Worm (Caenorhabditis elegans) whole organism, mixed stage, embryonic: ENCODE measurements around the gene mps-1.

Source experiments
- bed-3 ChIP-seq: fragments of 200-800 bp; sonication (Bioruptor generic); optimal IDR thresholded peaks from 3 replicates; lab custom pipeline; 2018; ENCODE audit warnings: mild to moderate bottlenecking, missing genetic modification characterization, moderate library complexity, missing compliant biosample characterization
- blmp-1 ChIP-seq: fragments of 150-350 bp; optimal IDR thresholded peaks from 2 replicates; lab custom pipeline; 2014; ENCODE audit warnings: missing biosample characterization, missing genetic modification characterization
- ceh-39 ChIP-seq: fragments of 150-350 bp; optimal IDR thresholded peaks from 2 replicates; lab custom pipeline; 2014; ENCODE audit warnings: missing biosample characterization, missing genetic modification characterization
- ceh-83 ChIP-seq: fragments of 200-800 bp; sonication (Bioruptor generic); optimal IDR thresholded peaks from 2 replicates; lab custom pipeline; 2018; ENCODE audit warnings: mild to moderate bottlenecking, missing genetic modification characterization, missing compliant biosample characterization
- ces-1 ChIP-seq: fragments of 150-350 bp; optimal IDR thresholded peaks from 2 replicates; lab custom pipeline; 2014; ENCODE audit warnings: missing biosample characterization, missing genetic modification reagents, missing genetic modification characterization
- drap-1 ChIP-seq: fragments of 200-800 bp; sonication (Bioruptor generic); optimal IDR thresholded peaks from 3 replicates; lab custom pipeline; 2018; ENCODE audit warnings: mild to moderate bottlenecking, missing genetic modification characterization, missing compliant biosample characterization
- elt-1 ChIP-seq: sonication (generic microtip); optimal IDR thresholded peaks from 2 replicates; lab custom pipeline; 2017; ENCODE audit warnings: missing genetic modification characterization, mild to moderate bottlenecking, missing compliant biosample characterization, antibody characterized with exemption, moderate library complexity, borderline replicate concordance; ENCODE audit not compliant: insufficient read depth
- elt-3 ChIP-seq: fragments of 150-350 bp; optimal IDR thresholded peaks from 2 replicates; lab custom pipeline; 2014; ENCODE audit warnings: missing biosample characterization, missing genetic modification characterization
- flh-1 ChIP-seq: fragments of 200-800 bp; sonication (Bioruptor generic); optimal IDR thresholded peaks from 2 replicates; lab custom pipeline; 2018; ENCODE audit warnings: mild to moderate bottlenecking, missing genetic modification characterization, moderate library complexity, missing compliant biosample characterization
- ham-2 ChIP-seq: fragments of 200-800 bp; sonication (Bioruptor generic); optimal IDR thresholded peaks from 2 replicates; lab custom pipeline; 2018; ENCODE audit warnings: mild to moderate bottlenecking, missing genetic modification characterization, missing compliant biosample characterization
- hlh-1 ChIP-seq: fragments of 150-350 bp; optimal IDR thresholded peaks from 2 replicates; lab custom pipeline; 2014; ENCODE audit warnings: missing biosample characterization, missing genetic modification reagents, missing genetic modification characterization
- lin-13 ChIP-seq: fragments of 150-350 bp; optimal IDR thresholded peaks from 2 replicates; lab custom pipeline; 2014; ENCODE audit warnings: missing biosample characterization, missing genetic modification characterization
- lsy-2 ChIP-seq: fragments of 150-350 bp; optimal IDR thresholded peaks from 2 replicates; lab custom pipeline; 2014; ENCODE audit warnings: missing biosample characterization, missing genetic modification characterization
- mab-5 ChIP-seq: fragments of 150-350 bp; optimal IDR thresholded peaks from 2 replicates; lab custom pipeline; 2014; ENCODE audit warnings: missing biosample characterization, missing genetic modification characterization
- mep-1 ChIP-seq: fragments of 150-350 bp; optimal IDR thresholded peaks from 2 replicates; lab custom pipeline; 2017; ENCODE audit warnings: missing biosample characterization, missing genetic modification reagents, missing genetic modification characterization, inconsistent platforms
- mls-2 ChIP-seq: sonication (generic microtip); optimal IDR thresholded peaks from 2 replicates; lab custom pipeline; 2016; ENCODE audit warnings: mild to moderate bottlenecking, missing genetic modification characterization, moderate library complexity, missing compliant biosample characterization
- nhr-12 ChIP-seq: fragments of 150-350 bp; optimal IDR thresholded peaks from 2 replicates; lab custom pipeline; 2014; ENCODE audit warnings: missing biosample characterization, missing genetic modification characterization
- nhr-2 ChIP-seq: fragments of 150-350 bp; optimal IDR thresholded peaks from 2 replicates; lab custom pipeline; 2014; ENCODE audit warnings: missing biosample characterization, missing genetic modification characterization
- nhr-237 ChIP-seq: fragments of 150-350 bp; optimal IDR thresholded peaks from 2 replicates; lab custom pipeline; 2014; ENCODE audit warnings: missing biosample characterization, missing genetic modification characterization
- nhr-28 ChIP-seq: fragments of 150-350 bp; optimal IDR thresholded peaks from 2 replicates; lab custom pipeline; 2014; ENCODE audit warnings: missing biosample characterization, missing genetic modification characterization
- nhr-76 ChIP-seq: sonication (generic microtip); optimal IDR thresholded peaks from 2 replicates; lab custom pipeline; 2017; ENCODE audit warnings: missing biosample characterization, missing genetic modification characterization
- pha-4 ChIP-seq: fragments of 150-350 bp; optimal IDR thresholded peaks from 2 replicates; lab custom pipeline; 2018; ENCODE audit warnings: missing biosample characterization, missing genetic modification reagents, missing genetic modification characterization
- sem-2 ChIP-seq: fragments of 200-800 bp; sonication (Bioruptor generic); optimal IDR thresholded peaks from 2 replicates; lab custom pipeline; 2018; ENCODE audit warnings: mild to moderate bottlenecking, missing genetic modification characterization, missing compliant biosample characterization
- snpc-4 ChIP-seq: fragments of 150-350 bp; optimal IDR thresholded peaks from 2 replicates; lab custom pipeline; 2014; ENCODE audit warnings: missing biosample characterization, missing genetic modification characterization
- sptf-1 ChIP-seq: sonication (generic microtip); optimal IDR thresholded peaks from 2 replicates; lab custom pipeline; 2017; ENCODE audit warnings: mild to moderate bottlenecking, missing genetic modification characterization, moderate library complexity, missing compliant biosample characterization
- tbx-8 ChIP-seq: fragments of 200-800 bp; sonication (Bioruptor generic); optimal IDR thresholded peaks from 2 replicates; lab custom pipeline; 2018; ENCODE audit warnings: mild to moderate bottlenecking, missing genetic modification characterization, moderate library complexity, missing compliant biosample characterization
- unc-120 ChIP-seq: sonication (generic microtip); optimal IDR thresholded peaks from 2 replicates; lab custom pipeline; 2017; ENCODE audit warnings: missing genetic modification characterization, missing compliant biosample characterization; ENCODE audit not compliant: poor library complexity, severe bottlenecking
- unc-39 ChIP-seq: fragments of 150-350 bp; optimal IDR thresholded peaks from 2 replicates; lab custom pipeline; 2014; ENCODE audit warnings: missing biosample characterization, missing genetic modification characterization
- unc-62 ChIP-seq: fragments of 150-350 bp; optimal IDR thresholded peaks from 2 replicates; lab custom pipeline; 2014; ENCODE audit warnings: missing biosample characterization, missing genetic modification reagents, missing genetic modification characterization
- zip-8 ChIP-seq: fragments of 150-350 bp; optimal IDR thresholded peaks from 2 replicates; lab custom pipeline; 2014; ENCODE audit warnings: missing biosample characterization, missing genetic modification characterization
- ztf-11 ChIP-seq: fragments of 150-350 bp; optimal IDR thresholded peaks from 2 replicates; lab custom pipeline; 2014; ENCODE audit warnings: missing biosample characterization, missing genetic modification characterization

The mps-1 gene

ce11 chrII:6294261-6294660 lies at the start of gene mps-1:
Gene mps-1, minus strand, starts transcription at chrII:6294361.
- no peak for TF ChIP-seq bed-3 (GFP tag; lab: Kevin White, UChicago)
- TF ChIP-seq nhr-237 (tag; lab: Kevin White, UChicago): no peak
- TF ChIP-seq sem-2: no peak
- TF ChIP-seq mls-2 (tag; lab: Kevin White, UChicago): no peak
- TF ChIP-seq unc-62 (GFP tag; lab: Kevin White, UChicago): no peak
- TF ChIP-seq unc-120 (tag; lab: Kevin White, UChicago): no peak
- no peak for TF ChIP-seq blmp-1 (tag; lab: Kevin White, UChicago)
- no peak for TF ChIP-seq drap-1 (GFP tag; lab: Kevin White, UChicago)
- TF ChIP-seq ham-2 (GFP tag; lab: Kevin White, UChicago): no peak

- TF ChIP-seq nhr-76 (tag; lab: Kevin White, UChicago) (no peak), nhr-237 (tag; lab: Kevin White, UChicago) (peak; percentile 42)
Measured at ce11 chrII:6343893-6344292, 49.7 kb upstream of the mps-1 start, which contains the start of gene txt-18. Gene txt-18, plus strand, starts transcription at chrII:6344072.

- TF ChIP-seq hlh-1 (tag; lab: Kevin White, UChicago): no peak
- TF ChIP-seq mab-5 (tag; lab: Kevin White, UChicago): no peak
- TF ChIP-seq ceh-39: no peak
- no peak for TF ChIP-seq flh-1 (GFP tag; lab: Kevin White, UChicago)
- TF ChIP-seq bed-3 (GFP tag; lab: Kevin White, UChicago): no peak
- TF ChIP-seq ztf-11 (tag; lab: Kevin White, UChicago): no peak
- no peak for TF ChIP-seq lin-13 (tag; lab: Kevin White, UChicago)
- TF ChIP-seq zip-8 (tag; lab: Kevin White, UChicago): no peak
- no peak for TF ChIP-seq lsy-2 (tag; lab: Kevin White, UChicago)
- TF ChIP-seq elt-1 (tag; lab: Kevin White, UChicago): no peak
- no peak for TF ChIP-seq pha-4 (tag; lab: Kevin White, UChicago)
- no peak for TF ChIP-seq ceh-83
- TF ChIP-seq blmp-1 (tag; lab: Kevin White, UChicago): no peak
- no peak for TF ChIP-seq elt-3 (tag; lab: Kevin White, UChicago)
- no peak for TF ChIP-seq nhr-2 (tag; lab: Kevin White, UChicago)
- TF ChIP-seq mep-1: no peak
- no peak for TF ChIP-seq unc-39 (tag; lab: Kevin White, UChicago)
- TF ChIP-seq nhr-28: no peak
Measured at ce11 chrII:6342455-6342854, 48.3 kb upstream of the mps-1 start.

ce11 chrII:6341076-6341475 lies 46.9 kb upstream of the mps-1 start:
- no peak for TF ChIP-seq ceh-39
- no peak for TF ChIP-seq nhr-237 (tag; lab: Kevin White, UChicago)
- TF ChIP-seq hlh-1 (tag; lab: Kevin White, UChicago): no peak
- no peak for TF ChIP-seq elt-1 (tag; lab: Kevin White, UChicago)
- TF ChIP-seq unc-120 (tag; lab: Kevin White, UChicago): no peak
- TF ChIP-seq tbx-8 (GFP tag; lab: Kevin White, UChicago): no peak
- TF ChIP-seq nhr-76 (tag; lab: Kevin White, UChicago): no peak
- no peak for TF ChIP-seq mab-5 (tag; lab: Kevin White, UChicago)
- no peak for TF ChIP-seq ces-1
- TF ChIP-seq ceh-83: no peak
- no peak for TF ChIP-seq ham-2 (GFP tag; lab: Kevin White, UChicago)
- no peak for TF ChIP-seq sem-2
- no peak for TF ChIP-seq mep-1
- no peak for TF ChIP-seq ztf-11 (tag; lab: Kevin White, UChicago)
- TF ChIP-seq sptf-1 (tag; lab: Kevin White, UChicago): no peak
- TF ChIP-seq mls-2 (tag; lab: Kevin White, UChicago): no peak
- TF ChIP-seq, all 35 proteins: peak for 0

ce11 chrII:6339948-6340347 lies 45.8 kb upstream of the mps-1 start, which contains the start of gene C32D5.7:
Gene C32D5.7, minus strand, starts transcription at chrII:6340048.
- no peak for TF ChIP-seq snpc-4 (tag; lab: Kevin White, UChicago)
- TF ChIP-seq nhr-28: no peak
- no peak for TF ChIP-seq flh-1 (GFP tag; lab: Kevin White, UChicago)
- no peak for TF ChIP-seq lsy-2 (tag; lab: Kevin White, UChicago)
- TF ChIP-seq lin-13 (tag; lab: Kevin White, UChicago): no peak
- no peak for TF ChIP-seq unc-120 (tag; lab: Kevin White, UChicago)
- no peak for TF ChIP-seq sem-2
- TF ChIP-seq nhr-12 (tag; lab: Kevin White, UChicago): no peak
- no peak for TF ChIP-seq drap-1 (GFP tag; lab: Kevin White, UChicago)
- TF ChIP-seq hlh-1 (tag; lab: Kevin White, UChicago): no peak
- no peak for TF ChIP-seq ceh-39
